Worm (Caenorhabditis elegans) whole organism, young adult: ENCODE measurements around the gene F42F12.3.

Experiments used
- B0019.2 ChIP-seq: fragments of 200-800 bp; sonication (Bioruptor generic); conservative IDR thresholded peaks from 2 replicates; pipeline ENCODE4 v1.3.6; 2022; ENCODE audit warnings: missing genetic modification reagents, missing genetic modification characterization, missing compliant biosample characterization
- B0336.3 ChIP-seq: fragments of 200-800 bp; sonication (Bioruptor generic); IDR thresholded peaks from 2 replicates; pipeline ENCODE4 v1.3.6; 2022; ENCODE audit warnings: missing genetic modification characterization, missing compliant biosample characterization
- C06A6.2 ChIP-seq: fragments of 200-800 bp; sonication (Bioruptor generic); conservative IDR thresholded peaks from 2 replicates; pipeline ENCODE4 v1.3.6; 2022; ENCODE audit warnings: missing genetic modification characterization, missing compliant biosample characterization
- F22D6.2 ChIP-seq: sonication (generic microtip); optimal IDR thresholded peaks from 2 replicates; lab custom pipeline; 2016; ENCODE audit warnings: mild to moderate bottlenecking, missing genetic modification characterization, missing compliant biosample characterization
- K11D2.4 ChIP-seq: fragments of 200-800 bp; sonication (Bioruptor generic); IDR thresholded peaks from 2 replicates; pipeline ENCODE4 v1.3.6; 2022; ENCODE audit warnings: missing genetic modification reagents, missing genetic modification characterization, missing compliant biosample characterization
- K12H6.12 ChIP-seq: fragments of 200-800 bp; sonication (Bioruptor generic); optimal IDR thresholded peaks from 2 replicates; lab custom pipeline; 2018; ENCODE audit warnings: mild to moderate bottlenecking, missing genetic modification characterization, missing compliant biosample characterization
- Y53F4B.3 ChIP-seq: fragments of 200-800 bp; sonication (Bioruptor generic); IDR thresholded peaks from 2 replicates; pipeline ENCODE4 v1.3.6; 2022; ENCODE audit warnings: missing genetic modification reagents, missing genetic modification characterization, missing compliant biosample characterization
- Y53G8AR.9 ChIP-seq: fragments of 200-800 bp; sonication (Bioruptor generic); conservative IDR thresholded peaks from 2 replicates; pipeline ENCODE4 v1.3.6; 2022; ENCODE audit warnings: missing genetic modification reagents, missing genetic modification characterization, missing compliant biosample characterization
- Y56A3A.18 ChIP-seq: fragments of 200-800 bp; sonication (Bioruptor generic); IDR thresholded peaks from 2 replicates; pipeline ENCODE4 v1.3.6; 2022; ENCODE audit warnings: missing genetic modification reagents, missing genetic modification characterization, missing compliant biosample characterization
- ZK185.1 ChIP-seq: sonication (generic microtip); optimal IDR thresholded peaks from 2 replicates; lab custom pipeline; 2016; ENCODE audit warnings: mild to moderate bottlenecking, missing genetic modification characterization, missing compliant biosample characterization; ENCODE audit not compliant: poor library complexity, severe bottlenecking
- attf-3 ChIP-seq: fragments of 200-800 bp; sonication (Bioruptor generic); conservative IDR thresholded peaks from 2 replicates; pipeline ENCODE4 v1.3.6; 2022; ENCODE audit warnings: missing genetic modification reagents, missing genetic modification characterization, missing compliant biosample characterization
- attf-5 ChIP-seq: fragments of 200-800 bp; sonication (Bioruptor generic); optimal IDR thresholded peaks from 2 replicates; lab custom pipeline; 2018; ENCODE audit warnings: mild to moderate bottlenecking, missing genetic modification characterization, missing compliant biosample characterization
- cebp-1 ChIP-seq, 2 experiments: fragments of 200-800 bp in 1 of 2; sonication (Bioruptor generic) in 1 of 2; sonication (generic microtip) in 1 of 2; IDR thresholded peaks in 1 of 2; optimal IDR thresholded peaks in 1 of 2; 2 replicates each; pipeline versions ENCODE4 v1.3.6 to Lab custom; 2017 to 2022; ENCODE audit warnings: missing compliant biosample characterization in 2 of 2, missing genetic modification characterization in 2 of 2, mild to moderate bottlenecking in 1 of 2, missing genetic modification reagents in 1 of 2, moderate library complexity in 1 of 2
- ceh-27 ChIP-seq: fragments of 200-800 bp; sonication (Bioruptor generic); optimal IDR thresholded peaks from 2 replicates; lab custom pipeline; 2018; ENCODE audit warnings: mild to moderate bottlenecking, missing genetic modification characterization, moderate library complexity, missing compliant biosample characterization
- die-1 ChIP-seq: sonication (generic microtip); optimal IDR thresholded peaks from 2 replicates; lab custom pipeline; 2016; ENCODE audit warnings: missing genotype, mild to moderate bottlenecking, missing genetic modification characterization, missing compliant biosample characterization
- dpl-1 ChIP-seq: fragments of 150-350 bp; optimal IDR thresholded peaks from 2 replicates; lab custom pipeline; 2014; ENCODE audit warnings: missing biosample characterization, missing genetic modification reagents, missing genetic modification characterization
- egl-18 ChIP-seq: fragments of 200-800 bp; sonication (Bioruptor generic); IDR thresholded peaks from 2 replicates; pipeline ENCODE4 v1.3.6; 2022; ENCODE audit warnings: missing genetic modification reagents, missing genetic modification characterization, missing compliant biosample characterization
- gei-17 ChIP-seq: fragments of 200-800 bp; sonication (Bioruptor generic); optimal IDR thresholded peaks from 2 replicates; lab custom pipeline; 2018; ENCODE audit warnings: mild to moderate bottlenecking, missing genetic modification characterization, missing compliant biosample characterization
- hmg-1.2 ChIP-seq: fragments of 200-800 bp; sonication (Bioruptor generic); IDR thresholded peaks from 2 replicates; pipeline ENCODE4 v1.3.6; 2022; ENCODE audit warnings: missing genetic modification reagents, missing genetic modification characterization, missing compliant biosample characterization
- hmg-20 ChIP-seq: fragments of 200-800 bp; sonication (Bioruptor generic); IDR thresholded peaks from 2 replicates; pipeline ENCODE4 v1.3.6; 2022; ENCODE audit warnings: missing genetic modification reagents, missing genetic modification characterization, missing compliant biosample characterization
- let-607 ChIP-seq, 2 experiments: fragments of 200-800 bp in 1 of 2; sonication (Bioruptor generic) in 1 of 2; sonication (generic microtip) in 1 of 2; optimal IDR thresholded peaks; 2 replicates each; lab custom pipeline; 2016 to 2018; ENCODE audit warnings: mild to moderate bottlenecking in 2 of 2, missing compliant biosample characterization in 2 of 2, missing genetic modification characterization in 2 of 2, moderate library complexity in 2 of 2, missing genotype in 1 of 2
- lin-35 ChIP-seq, 3 experiments: fragments of 150-350 bp in 2 of 3; sonication (generic microtip) in 1 of 3; optimal IDR thresholded peaks; 2 replicates each; lab custom pipeline; 2014 to 2018; ENCODE audit warnings: missing biosample characterization in 3 of 3, missing genetic modification characterization in 3 of 3, missing genetic modification reagents in 3 of 3
- lin-40 ChIP-seq: sonication (generic microtip); optimal IDR thresholded peaks from 2 replicates; lab custom pipeline; 2016; ENCODE audit warnings: missing genetic modification characterization, mild to moderate bottlenecking, missing compliant biosample characterization, missing genotype, missing genetic modification reagents
- lir-1 ChIP-seq: fragments of 200-800 bp; sonication (Bioruptor generic); conservative IDR thresholded peaks from 2 replicates; pipeline ENCODE4 v1.3.6; 2022; ENCODE audit warnings: missing genetic modification reagents, missing genetic modification characterization, missing compliant biosample characterization
- madf-3 ChIP-seq: fragments of 200-800 bp; sonication (Bioruptor generic); IDR thresholded peaks from 2 replicates; pipeline ENCODE4 v1.3.6; 2022; ENCODE audit warnings: missing genetic modification reagents, missing genetic modification characterization, missing compliant biosample characterization
- madf-8 ChIP-seq: fragments of 200-800 bp; sonication (Bioruptor generic); conservative IDR thresholded peaks from 2 replicates; pipeline ENCODE4 v1.3.6; 2022; ENCODE audit warnings: missing genetic modification reagents, missing genetic modification characterization, missing compliant biosample characterization
- mes-4 ChIP-seq: sonication (generic microtip); optimal IDR thresholded peaks from 2 replicates; lab custom pipeline; 2016; ENCODE audit warnings: missing genotype, missing genetic modification characterization, missing compliant biosample characterization
- nhr-27 ChIP-seq: fragments of 200-800 bp; sonication (Bioruptor generic); optimal IDR thresholded peaks from 2 replicates; lab custom pipeline; 2018; ENCODE audit warnings: mild to moderate bottlenecking, missing genetic modification characterization, moderate library complexity, missing compliant biosample characterization
- nhr-80 ChIP-seq: sonication (generic microtip); optimal IDR thresholded peaks from 2 replicates; lab custom pipeline; 2016; ENCODE audit warnings: missing genetic modification characterization, missing compliant biosample characterization
- nhr-90 ChIP-seq: sonication (generic microtip); optimal IDR thresholded peaks from 2 replicates; lab custom pipeline; 2016; ENCODE audit warnings: missing genotype, mild to moderate bottlenecking, missing genetic modification characterization, missing compliant biosample characterization
- pbrm-1 ChIP-seq: fragments of 200-800 bp; sonication (Bioruptor generic); IDR thresholded peaks from 2 replicates; pipeline ENCODE4 v1.3.6; 2022; ENCODE audit warnings: missing genetic modification reagents, missing genetic modification characterization, missing compliant biosample characterization
- pha-4 ChIP-seq: fragments of 150-350 bp; sonication (generic microtip); optimal IDR thresholded peaks from 2 replicates; lab custom pipeline; 2014; ENCODE audit warnings: missing biosample characterization, missing genetic modification reagents, missing genetic modification characterization
- rcor-1 ChIP-seq: fragments of 200-800 bp; sonication (Bioruptor generic); IDR thresholded peaks from 2 replicates; pipeline ENCODE4 v1.3.6; 2022; ENCODE audit warnings: missing genetic modification reagents, missing genetic modification characterization, missing compliant biosample characterization
- repo-1 ChIP-seq: sonication (generic microtip); optimal IDR thresholded peaks from 2 replicates; lab custom pipeline; 2017; ENCODE audit warnings: mild to moderate bottlenecking, missing genetic modification characterization, missing compliant biosample characterization
- sea-2 ChIP-seq: fragments of 200-800 bp; sonication (Bioruptor generic); IDR thresholded peaks from 2 replicates; pipeline ENCODE4 v1.3.6; 2022; ENCODE audit warnings: missing genetic modification characterization, missing compliant biosample characterization
- somi-1 ChIP-seq: fragments of 200-800 bp; sonication (Bioruptor generic); optimal IDR thresholded peaks from 2 replicates; lab custom pipeline; 2018; ENCODE audit warnings: mild to moderate bottlenecking, missing genetic modification characterization, missing compliant biosample characterization
- tbp1 ChIP-seq: fragments of 200-800 bp; sonication (Bioruptor generic); optimal IDR thresholded peaks from 2 replicates; lab custom pipeline; 2018; ENCODE audit warnings: mild to moderate bottlenecking, missing genetic modification characterization, missing compliant biosample characterization
- xnd-1 ChIP-seq: sonication (generic microtip); optimal IDR thresholded peaks from 2 replicates; lab custom pipeline; 2016; ENCODE audit warnings: missing genotype, missing genetic modification reagents, missing genetic modification characterization, missing compliant biosample characterization
- ztf-18 ChIP-seq: sonication (generic microtip); optimal IDR thresholded peaks from 2 replicates; lab custom pipeline; 2016; ENCODE audit warnings: missing genotype, mild to moderate bottlenecking, missing genetic modification characterization, missing compliant biosample characterization
- ztf-22 ChIP-seq: fragments of 200-800 bp; sonication (Bioruptor generic); optimal IDR thresholded peaks from 2 replicates; lab custom pipeline; 2018; ENCODE audit warnings: mild to moderate bottlenecking, missing genetic modification characterization, moderate library complexity, missing compliant biosample characterization
- ztf-25 ChIP-seq: fragments of 200-800 bp; sonication (Bioruptor generic); IDR thresholded peaks from 2 replicates; pipeline ENCODE4 v1.3.6; 2022; ENCODE audit warnings: missing genetic modification reagents, missing genetic modification characterization, missing compliant biosample characterization
- ztf-26 ChIP-seq: sonication (generic microtip); optimal IDR thresholded peaks from 2 replicates; lab custom pipeline; 2017; ENCODE audit warnings: missing genetic modification characterization, missing compliant biosample characterization
- ztf-28 ChIP-seq: fragments of 200-800 bp; sonication (Bioruptor generic); IDR thresholded peaks from 2 replicates; pipeline ENCODE4 v1.3.6; 2022; ENCODE audit warnings: missing genetic modification reagents, missing genetic modification characterization, missing compliant biosample characterization
- ztf-6 ChIP-seq: fragments of 200-800 bp; sonication (Bioruptor generic); IDR thresholded peaks from 2 replicates; pipeline ENCODE4 v1.3.6; 2022; ENCODE audit warnings: missing genetic modification reagents, missing genetic modification characterization, missing compliant biosample characterization

Gene F42F12.3

ce11 chrX:12391380-12391779, 41.0 kb downstream of the F42F12.3 start, which contains the start of gene nekl-3:
Gene nekl-3, minus strand, starts transcription at chrX:12391480.
- TF ChIP-seq nhr-90 (tag; lab: Kevin White, UChicago), result no peak
- TF ChIP-seq nhr-80 (tag; lab: Kevin White, UChicago), result no peak
- no peak for TF ChIP-seq ztf-28 (GFP tag; lab: Robert Waterston, UW)
- no peak for TF ChIP-seq B0019.2 (GFP tag; lab: Robert Waterston, UW)
- no peak for TF ChIP-seq xnd-1 (tag; lab: Kevin White, UChicago)
- no peak for TF ChIP-seq ztf-25 (GFP tag; lab: Robert Waterston, UW)
- TF ChIP-seq B0336.3 (GFP tag; lab: Robert Waterston, UW), result no peak
- TF ChIP-seq, all 124 proteins: peak for 0

ce11 chrX:12393786-12394308, 43.5 kb downstream of the F42F12.3 start, which contains the start of gene F17E5.2:
Gene F17E5.2, plus strand, starts transcription at chrX:12394258.
- TF ChIP-seq lin-35 (GFP tag; optimal IDR thresholded peaks at IDR 0.05; lab: Kevin White, UChicago), result peak in 1 of 3 experiments; percentile 93
- TF ChIP-seq ZK185.1, result peak; percentile 61
- peak; percentile 93 for TF ChIP-seq ceh-27 (GFP tag; lab: Kevin White, UChicago)
- peak; percentile 86 for TF ChIP-seq attf-5 (GFP tag; lab: Kevin White, UChicago)
- peak; percentile 47 for TF ChIP-seq somi-1 (GFP tag; lab: Kevin White, UChicago)
- TF ChIP-seq ztf-6 (GFP tag; lab: Robert Waterston, UW), result 0 out of 2 replicates have a peak, but pooled peaks have one; percentile 5
- peak; percentile 88 for TF ChIP-seq K12H6.12 (tag; lab: Kevin White, UChicago)
- TF ChIP-seq nhr-90 (tag; lab: Kevin White, UChicago), result no peak
- 0 out of 2 replicates have a peak, but pooled peaks have one; percentile 48 for TF ChIP-seq Y56A3A.18 (GFP tag; lab: Robert Waterston, UW)
- TF ChIP-seq lin-40, result peak; percentile 93
- TF ChIP-seq K11D2.4, result peak; percentile 90
- no peak; the same call in 1 of the 2 replicates for TF ChIP-seq B0336.3 (GFP tag; lab: Robert Waterston, UW)
- no peak for TF ChIP-seq F22D6.2 (tag; lab: Kevin White, UChicago)
- TF ChIP-seq lir-1 (GFP tag; lab: Robert Waterston, UW), result peak; percentile 49; the same call in 1 of the 2 replicates
- TF ChIP-seq pha-4, result peak; percentile 27
- TF ChIP-seq sea-2 (GFP tag; lab: Robert Waterston, UW), result no peak
- TF ChIP-seq rcor-1 (GFP tag; lab: Robert Waterston, UW), result no peak
- peak; percentile 65 for TF ChIP-seq repo-1 (tag; lab: Kevin White, UChicago)
- TF ChIP-seq madf-8 (GFP tag; lab: Robert Waterston, UW), result no peak
- no peak for TF ChIP-seq dpl-1 (GFP tag; lab: Kevin White, UChicago)
- peak; percentile 94 for TF ChIP-seq nhr-80 (tag; lab: Kevin White, UChicago)
- TF ChIP-seq C06A6.2, result peak; percentile 70
- TF ChIP-seq ztf-22 (GFP tag; lab: Kevin White, UChicago), result peak; percentile 62
- peak; percentile 77 for TF ChIP-seq ztf-26 (tag; lab: Kevin White, UChicago)
- TF ChIP-seq Y53G8AR.9, result peak; percentile 75
- peak; percentile 86 for TF ChIP-seq pbrm-1 (GFP tag; lab: Robert Waterston, UW)
- TF ChIP-seq ztf-18 (tag; lab: Kevin White, UChicago), result peak; percentile 95
- TF ChIP-seq mes-4 (tag; lab: Kevin White, UChicago), result no peak
- peak; percentile 87 for TF ChIP-seq hmg-1.2 (GFP tag; lab: Robert Waterston, UW)
- peak; percentile 64 for TF ChIP-seq tbp1 (GFP tag; lab: Kevin White, UChicago)
- TF ChIP-seq madf-3 (GFP tag; lab: Robert Waterston, UW), result no peak
- TF ChIP-seq let-607 (tag; optimal IDR thresholded peaks at IDR 0.05; lab: Kevin White, UChicago), result peak; percentile 67 to 72
- 0 out of 2 replicates have a peak, but pooled peaks have one; percentile 10 for TF ChIP-seq cebp-1 (GFP tag; IDR thresholded peaks at IDR 0.05; lab: Robert Waterston, UW)
- TF ChIP-seq cebp-1 (tag; optimal IDR thresholded peaks at IDR 0.05; lab: Kevin White, UChicago), result no peak
- peak; percentile 8 for TF ChIP-seq die-1 (tag; lab: Kevin White, UChicago)
- peak; percentile 58 for TF ChIP-seq gei-17
- TF ChIP-seq Y53F4B.3 (GFP tag; lab: Robert Waterston, UW), result no peak
- no peak for TF ChIP-seq nhr-27 (tag; lab: Kevin White, UChicago)
- 0 out of 2 replicates have a peak, but pooled peaks have one; percentile 61 for TF ChIP-seq egl-18
- 0 out of 2 replicates have a peak, but pooled peaks have one; percentile 14 for TF ChIP-seq hmg-20 (GFP tag; lab: Robert Waterston, UW)
- TF ChIP-seq attf-3 (GFP tag; lab: Robert Waterston, UW), result 0 out of 2 replicates have a peak, but pooled peaks have one; percentile 32
